Worm (Caenorhabditis elegans): ENCODE measurements around the gene spe-36.

DNA sequence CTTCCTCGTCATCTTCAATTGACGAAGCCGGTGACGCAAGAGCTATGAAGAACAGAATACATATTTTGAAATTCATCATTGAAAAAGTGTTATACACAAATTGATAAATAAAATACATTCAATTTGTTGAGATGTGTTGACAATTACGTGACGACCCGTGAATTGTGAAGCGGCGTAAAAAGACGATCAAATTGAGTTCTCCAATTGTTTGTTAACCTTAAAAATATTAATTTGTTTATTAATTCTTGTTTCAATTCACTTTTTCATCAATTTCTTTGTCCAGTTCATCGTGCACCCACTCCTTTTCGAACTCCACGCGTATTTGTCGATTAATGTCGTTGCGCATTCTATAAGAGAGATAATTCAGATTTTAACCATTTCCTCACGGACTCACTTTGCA lies at the start of gene spe-36:
- TF ChIP-seq ets-7 (tag; optimal IDR thresholded peaks at IDR 0.05) = no peak
- TF ChIP-seq ama-1 (optimal IDR thresholded peaks at IDR 0.05) = no peak
- no peak for TF ChIP-seq scrt-1 (GFP tag; IDR thresholded peaks at IDR 0.05)
- TF ChIP-seq tbx-11 (GFP tag; IDR thresholded peaks at IDR 0.05) = no peak
- no peak for TF ChIP-seq ceh-36 (tag; optimal IDR thresholded peaks at IDR 0.05)
- TF ChIP-seq tra-4 (tag; optimal IDR thresholded peaks at IDR 0.05) = no peak
- no peak for TF ChIP-seq hmbx-1 (tag; optimal IDR thresholded peaks at IDR 0.05)
- TF ChIP-seq tbx-37 (GFP tag; conservative IDR thresholded peaks at IDR 0.05) = no peak
- no peak for TF ChIP-seq B0310.2 (tag; optimal IDR thresholded peaks at IDR 0.05)
- no peak for TF ChIP-seq hmg-4 (GFP tag; optimal IDR thresholded peaks at IDR 0.05)

Data from whole organism, early embryonic.